2 worm cellular contexts compared by ENCODE assay signal in genomic region chrIV:6117741-6118265, ce11.
TF ChIP-seq lines count a peak whose summit lies in the region.

zen-4 (plus strand) TSS chrIV:6118215.

TF ChIP-seq in whole organism, L1 larva, 84 proteins besides CTCF, POLR2A, EP300 and RAD21 (continued from another document):
- TF ChIP-seq nhr-20 (tag; optimal IDR thresholded peaks at IDR 0.05; lab: Kevin White, UChicago) = peak; percentile 27
- no peak for TF ChIP-seq ceh-88 (GFP tag; IDR thresholded peaks at IDR 0.05; lab: Robert Waterston, UW)
- peak; percentile 53 to 61 (median 60) for TF ChIP-seq dpl-1 (GFP tag; optimal IDR thresholded peaks at IDR 0.05; lab: Kevin White, UChicago)
- no peak for TF ChIP-seq ceh-90 (tag; optimal IDR thresholded peaks at IDR 0.05; lab: Kevin White, UChicago)
- peak; percentile 51 for TF ChIP-seq snu-23 (GFP tag; optimal IDR thresholded peaks at IDR 0.05; lab: Kevin White, UChicago)
- no peak for TF ChIP-seq ceh-63 (GFP tag; optimal IDR thresholded peaks at IDR 0.05; lab: Kevin White, UChicago)
- TF ChIP-seq fkh-8 (tag; optimal IDR thresholded peaks at IDR 0.05; lab: Kevin White, UChicago) = no peak
- TF ChIP-seq snpc-4 (tag; optimal IDR thresholded peaks at IDR 0.05; lab: Kevin White, UChicago) = peak; percentile 96
- peak; percentile 14 for TF ChIP-seq tbx-2 (tag; optimal IDR thresholded peaks at IDR 0.05; lab: Kevin White, UChicago)
- peak; percentile 82 for TF ChIP-seq lin-13 (GFP tag; optimal IDR thresholded peaks at IDR 0.05; lab: Kevin White, UChicago)
- TF ChIP-seq nhr-90 (tag; optimal IDR thresholded peaks at IDR 0.05; lab: Kevin White, UChicago; ENCODE audit: poor library complexity) = no peak
- peak; percentile 10 for TF ChIP-seq blmp-1 (tag; optimal IDR thresholded peaks at IDR 0.05; lab: Kevin White, UChicago)
- TF ChIP-seq lin-35 (GFP tag; optimal IDR thresholded peaks at IDR 0.05; lab: Kevin White, UChicago) = peak; percentile 49 to 82
- TF ChIP-seq lir-3 (tag; optimal IDR thresholded peaks at IDR 0.05; lab: Kevin White, UChicago; ENCODE audit: poor library complexity) = no peak
- TF ChIP-seq Y116A8C.19 (tag; optimal IDR thresholded peaks at IDR 0.05; lab: Kevin White, UChicago; ENCODE audit: borderline replicate concordance) = no peak
- TF ChIP-seq mab-9 (GFP tag; IDR thresholded peaks at IDR 0.05; lab: Robert Waterston, UW) = no peak
- TF ChIP-seq ceh-8 (GFP tag; optimal IDR thresholded peaks at IDR 0.05; lab: Kevin White, UChicago) = no peak
- peak; percentile 78 to 86 for TF ChIP-seq efl-1 (optimal IDR thresholded peaks at IDR 0.05; lab: Kevin White, UChicago)
- TF ChIP-seq efl-1 (GFP tag; optimal IDR thresholded peaks at IDR 0.05 in 1 of 2; lab: Kevin White, UChicago) = peak; percentile 70 to 96
- TF ChIP-seq C34B4.2 (tag; optimal IDR thresholded peaks at IDR 0.05; lab: Kevin White, UChicago) = no peak
- no peak for TF ChIP-seq vab-15 (tag; optimal IDR thresholded peaks at IDR 0.05; lab: Kevin White, UChicago)
- no peak for TF ChIP-seq nhr-47 (tag; optimal IDR thresholded peaks at IDR 0.05; lab: Kevin White, UChicago)
- no peak for TF ChIP-seq efl-3 (GFP tag; optimal IDR thresholded peaks at IDR 0.05; lab: Kevin White, UChicago)
- no peak for TF ChIP-seq aha-1 (tag; optimal IDR thresholded peaks at IDR 0.05; lab: Kevin White, UChicago)
- no peak for TF ChIP-seq skn-1 (tag; optimal IDR thresholded peaks at IDR 0.05; lab: Kevin White, UChicago)
TF ChIP-seq in whole organism, L1 larva: peak in this region for 13.

TF ChIP-seq in whole organism, young adult, 124 proteins besides CTCF, POLR2A, EP300 and RAD21 (continued from another document):
- TF ChIP-seq madf-6 (GFP tag; IDR thresholded peaks at IDR 0.05; lab: Robert Waterston, UW) = peak; percentile 91
- TF ChIP-seq sptf-2 (GFP tag; optimal IDR thresholded peaks at IDR 0.05; lab: Kevin White, UChicago) = peak; percentile 20
- TF ChIP-seq ceh-27 (GFP tag; optimal IDR thresholded peaks at IDR 0.05; lab: Kevin White, UChicago) = no peak
- no peak for TF ChIP-seq lir-1 (GFP tag; conservative IDR thresholded peaks at IDR 0.05; lab: Robert Waterston, UW)
- peak; percentile 75 for TF ChIP-seq madf-8 (GFP tag; conservative IDR thresholded peaks at IDR 0.05; lab: Robert Waterston, UW)
- no peak for TF ChIP-seq T26A5.8 (tag; optimal IDR thresholded peaks at IDR 0.05; lab: Kevin White, UChicago)
- peak; percentile 36 for TF ChIP-seq T07F8.4 (tag; optimal IDR thresholded peaks at IDR 0.05; lab: Kevin White, UChicago)
- peak; percentile 96 for TF ChIP-seq attf-6 (GFP tag; IDR thresholded peaks at IDR 0.05; lab: Robert Waterston, UW)
- TF ChIP-seq gei-17 (GFP tag; optimal IDR thresholded peaks at IDR 0.05; lab: Kevin White, UChicago) = no peak
- no peak for TF ChIP-seq B0261.1 (tag; optimal IDR thresholded peaks at IDR 0.05; lab: Kevin White, UChicago)
- no peak for TF ChIP-seq ceh-40 (GFP tag; IDR thresholded peaks at IDR 0.05; lab: Robert Waterston, UW)
- no peak for TF ChIP-seq pha-4 (tag; optimal IDR thresholded peaks at IDR 0.05; lab: Kevin White, UChicago)
- no peak for TF ChIP-seq fkh-3 (tag; optimal IDR thresholded peaks at IDR 0.05; lab: Kevin White, UChicago)
- TF ChIP-seq hlh-12 (tag; optimal IDR thresholded peaks at IDR 0.05; lab: Kevin White, UChicago) = no peak
- TF ChIP-seq ztf-6 (GFP tag; IDR thresholded peaks at IDR 0.05; lab: Robert Waterston, UW) = no peak
- peak; percentile 93 for TF ChIP-seq him-1 (tag; optimal IDR thresholded peaks at IDR 0.05; lab: Kevin White, UChicago)
- TF ChIP-seq Y79H2A.3 (GFP tag; conservative IDR thresholded peaks at IDR 0.05; lab: Robert Waterston, UW) = no peak
- peak; percentile 65; the same call in 1 of the 2 replicates for TF ChIP-seq attf-3 (GFP tag; conservative IDR thresholded peaks at IDR 0.05; lab: Robert Waterston, UW)
- peak; percentile 5 for TF ChIP-seq chd-7 (tag; optimal IDR thresholded peaks at IDR 0.05; lab: Kevin White, UChicago)
- no peak for TF ChIP-seq nhr-120 (GFP tag; IDR thresholded peaks at IDR 0.05; lab: Robert Waterston, UW)
- TF ChIP-seq efl-1 (GFP tag; optimal IDR thresholded peaks at IDR 0.05; lab: Kevin White, UChicago) = peak; percentile 70
- no peak for TF ChIP-seq F37B4.10 (GFP tag; IDR thresholded peaks at IDR 0.05; lab: Robert Waterston, UW)
- no peak for TF ChIP-seq ZK185.1 (tag; optimal IDR thresholded peaks at IDR 0.05; lab: Kevin White, UChicago; ENCODE audit: poor library complexity, severe bottlenecking)
- TF ChIP-seq nfyb-1 (GFP tag; IDR thresholded peaks at IDR 0.05; lab: Robert Waterston, UW) = peak; percentile 71; the same call in 1 of the 2 replicates
- TF ChIP-seq cebp-2 (GFP tag; IDR thresholded peaks at IDR 0.05; lab: Robert Waterston, UW) = peak; percentile 76; the same call in 1 of the 2 replicates
- TF ChIP-seq let-526 (GFP tag; IDR thresholded peaks at IDR 0.05; lab: Robert Waterston, UW) = peak; percentile 69; the same call in 1 of the 2 replicates
- TF ChIP-seq hmg-1.2 (GFP tag; IDR thresholded peaks at IDR 0.05; lab: Robert Waterston, UW) = peak; percentile 96
- TF ChIP-seq C17E4.6 (GFP tag; IDR thresholded peaks at IDR 0.05; lab: Robert Waterston, UW) = peak; percentile 90
- TF ChIP-seq K11D2.4 (GFP tag; IDR thresholded peaks at IDR 0.05; lab: Robert Waterston, UW) = no peak
- peak; percentile 80; the same call in 1 of the 2 replicates for TF ChIP-seq Y56A3A.18 (GFP tag; IDR thresholded peaks at IDR 0.05; lab: Robert Waterston, UW)
- no peak for TF ChIP-seq Y67H2A.10 (GFP tag; conservative IDR thresholded peaks at IDR 0.05; lab: Robert Waterston, UW)
- no peak; the same call in 1 of the 2 replicates for TF ChIP-seq dox-1 (GFP tag; IDR thresholded peaks at IDR 0.05; lab: Robert Waterston, UW)
- TF ChIP-seq rec-8 (tag; optimal IDR thresholded peaks at IDR 0.05; lab: Kevin White, UChicago) = peak; percentile 30 to 72
- no peak for TF ChIP-seq cebp-1 (GFP tag; IDR thresholded peaks at IDR 0.05; lab: Robert Waterston, UW)
- TF ChIP-seq cebp-1 (tag; optimal IDR thresholded peaks at IDR 0.05; lab: Kevin White, UChicago) = peak; percentile 42
- TF ChIP-seq bed-1 (GFP tag; IDR thresholded peaks at IDR 0.05; lab: Robert Waterston, UW) = no peak
- TF ChIP-seq snpc-1.1 (tag; optimal IDR thresholded peaks at IDR 0.05; lab: Kevin White, UChicago; ENCODE audit: insufficient read depth) = peak; percentile 97
- no peak for TF ChIP-seq atf-7 (tag; optimal IDR thresholded peaks at IDR 0.05; lab: Kevin White, UChicago)
- no peak for TF ChIP-seq zfh-2 (GFP tag; conservative IDR thresholded peaks at IDR 0.05; lab: Robert Waterston, UW)
- TF ChIP-seq F23B12.7 (tag; optimal IDR thresholded peaks at IDR 0.05; lab: Kevin White, UChicago; ENCODE audit: insufficient read depth) = peak; percentile 24
- TF ChIP-seq ztf-18 (tag; optimal IDR thresholded peaks at IDR 0.05; lab: Kevin White, UChicago) = peak; percentile 52
- TF ChIP-seq ztf-25 (GFP tag; IDR thresholded peaks at IDR 0.05; lab: Robert Waterston, UW) = no peak
- TF ChIP-seq nhr-179 (tag; optimal IDR thresholded peaks at IDR 0.05; lab: Kevin White, UChicago) = no peak
- TF ChIP-seq ceh-79 (tag; optimal IDR thresholded peaks at IDR 0.05; lab: Kevin White, UChicago) = no peak
- TF ChIP-seq nhr-90 (tag; optimal IDR thresholded peaks at IDR 0.05; lab: Kevin White, UChicago) = no peak
- peak; percentile 85 for TF ChIP-seq mcd-1 (GFP tag; IDR thresholded peaks at IDR 0.05; lab: Robert Waterston, UW)
- TF ChIP-seq bed-2 (GFP tag; IDR thresholded peaks at IDR 0.05; lab: Robert Waterston, UW) = no peak
- TF ChIP-seq let-607 (tag; optimal IDR thresholded peaks at IDR 0.05; lab: Kevin White, UChicago) = no peak
- TF ChIP-seq ceh-91 (GFP tag; IDR thresholded peaks at IDR 0.05; lab: Robert Waterston, UW) = peak; percentile 83
- no peak for TF ChIP-seq ccch-3 (GFP tag; optimal IDR thresholded peaks at IDR 0.05; lab: Kevin White, UChicago)
- TF ChIP-seq hlh-26 (GFP tag; conservative IDR thresholded peaks at IDR 0.05; lab: Robert Waterston, UW) = no peak
- peak; percentile 94 for TF ChIP-seq rcor-1 (GFP tag; IDR thresholded peaks at IDR 0.05; lab: Robert Waterston, UW)
- TF ChIP-seq F33H1.4 (GFP tag; IDR thresholded peaks at IDR 0.05; lab: Robert Waterston, UW) = peak; percentile 89
- TF ChIP-seq tlf-1 (GFP tag; optimal IDR thresholded peaks at IDR 0.05; lab: Kevin White, UChicago) = peak; percentile 93
- no peak for TF ChIP-seq lin-40 (tag; optimal IDR thresholded peaks at IDR 0.05; lab: Kevin White, UChicago)
- TF ChIP-seq lsl-1 (GFP tag; optimal IDR thresholded peaks at IDR 0.05; lab: Kevin White, UChicago) = peak; percentile 86
- TF ChIP-seq D2030.7 (GFP tag; IDR thresholded peaks at IDR 0.05; lab: Robert Waterston, UW) = peak; percentile 95
- no peak for TF ChIP-seq madf-10 (tag; optimal IDR thresholded peaks at IDR 0.05; lab: Kevin White, UChicago)
- TF ChIP-seq F22D6.2 (tag; optimal IDR thresholded peaks at IDR 0.05; lab: Kevin White, UChicago) = no peak
- TF ChIP-seq dpff-1 (tag; optimal IDR thresholded peaks at IDR 0.05; lab: Kevin White, UChicago) = no peak
- TF ChIP-seq unc-62 (GFP tag; optimal IDR thresholded peaks at IDR 0.05; lab: Kevin White, UChicago) = no peak
- no peak for TF ChIP-seq ama-1 (optimal IDR thresholded peaks at IDR 0.05; lab: Kevin White, UChicago)
- TF ChIP-seq ama-1 (GFP tag; optimal IDR thresholded peaks at IDR 0.05; lab: Kevin White, UChicago) = no peak
- TF ChIP-seq mel-28 (tag; optimal IDR thresholded peaks at IDR 0.05; lab: Kevin White, UChicago; ENCODE audit: borderline replicate concordance) = no peak
- TF ChIP-seq pbrm-1 (GFP tag; IDR thresholded peaks at IDR 0.05; lab: Robert Waterston, UW) = peak; percentile 100
- peak; percentile 84 for TF ChIP-seq madf-3 (GFP tag; IDR thresholded peaks at IDR 0.05; lab: Robert Waterston, UW)
- TF ChIP-seq B0035.1 (tag; optimal IDR thresholded peaks at IDR 0.05; lab: Kevin White, UChicago) = no peak
- TF ChIP-seq snpc-3.4 (tag; optimal IDR thresholded peaks at IDR 0.05; lab: Kevin White, UChicago) = peak; percentile 97
- no peak for TF ChIP-seq lsy-27 (tag; optimal IDR thresholded peaks at IDR 0.05; lab: Kevin White, UChicago; ENCODE audit: borderline replicate concordance, insufficient read depth)
- TF ChIP-seq F10E7.11 (tag; optimal IDR thresholded peaks at IDR 0.05; lab: Kevin White, UChicago) = no peak
- TF ChIP-seq F39B2.1 (GFP tag; IDR thresholded peaks at IDR 0.05; lab: Robert Waterston, UW) = peak; percentile 67; the same call in 1 of the 2 replicates
- TF ChIP-seq lin-26 (GFP tag; IDR thresholded peaks at IDR 0.05; lab: Robert Waterston, UW) = peak; percentile 84
- peak; percentile 92 for TF ChIP-seq ekl-4 (GFP tag; IDR thresholded peaks at IDR 0.05; lab: Robert Waterston, UW)
TF ChIP-seq in whole organism, young adult: peak in this region for 59.
